Worm (Caenorhabditis elegans) whole organism, young adult: Measurements from ENCODE around the gene cest-35.2.

Experiments
- B0336.3 ChIP-seq: fragments of 200-800 bp; sonication (Bioruptor generic); IDR thresholded peaks from 2 replicates; pipeline ENCODE4 v1.3.6; 2022; ENCODE audit warnings: missing genetic modification characterization, missing compliant biosample characterization
- C17E4.6 ChIP-seq: fragments of 200-800 bp; sonication (Bioruptor generic); IDR thresholded peaks from 2 replicates; pipeline ENCODE4 v1.3.6; 2022; ENCODE audit warnings: missing genetic modification reagents, missing genetic modification characterization, missing compliant biosample characterization
- F33H1.4 ChIP-seq: fragments of 200-800 bp; sonication (Bioruptor generic); IDR thresholded peaks from 2 replicates; pipeline ENCODE4 v1.3.6; 2022; ENCODE audit warnings: missing genetic modification reagents, missing genetic modification characterization, missing compliant biosample characterization
- F49E8.2 ChIP-seq: sonication (generic microtip); optimal IDR thresholded peaks from 3 replicates; lab custom pipeline; 2017; ENCODE audit warnings: missing genetic modification characterization, mild to moderate bottlenecking, missing compliant biosample characterization, antibody characterized with exemption, moderate library complexity; ENCODE audit not compliant: insufficient read depth
- F55B11.4 ChIP-seq: sonication (generic microtip); optimal IDR thresholded peaks from 2 replicates; lab custom pipeline; 2016; ENCODE audit warnings: missing compliant biosample characterization, missing genetic modification characterization, borderline replicate concordance; ENCODE audit not compliant: insufficient read depth
- Y56A3A.18 ChIP-seq: fragments of 200-800 bp; sonication (Bioruptor generic); IDR thresholded peaks from 2 replicates; pipeline ENCODE4 v1.3.6; 2022; ENCODE audit warnings: missing genetic modification reagents, missing genetic modification characterization, missing compliant biosample characterization
- cebp-1 ChIP-seq, 2 experiments: fragments of 200-800 bp in 1 of 2; sonication (Bioruptor generic) in 1 of 2; sonication (generic microtip) in 1 of 2; IDR thresholded peaks in 1 of 2; optimal IDR thresholded peaks in 1 of 2; 2 replicates each; pipeline versions ENCODE4 v1.3.6 to Lab custom; 2017 to 2022; ENCODE audit warnings: missing compliant biosample characterization in 2 of 2, missing genetic modification characterization in 2 of 2, mild to moderate bottlenecking in 1 of 2, missing genetic modification reagents in 1 of 2, moderate library complexity in 1 of 2
- dox-1 ChIP-seq: fragments of 200-800 bp; sonication (Bioruptor generic); IDR thresholded peaks from 2 replicates; pipeline ENCODE4 v1.3.6; 2022; ENCODE audit warnings: missing genetic modification reagents, missing genetic modification characterization, missing compliant biosample characterization
- lag-1 ChIP-seq: fragments of 200-800 bp; sonication (Bioruptor generic); IDR thresholded peaks from 2 replicates; pipeline ENCODE4 v1.3.6; 2022; ENCODE audit warnings: missing genetic modification reagents, missing genetic modification characterization, missing compliant biosample characterization
- tbp1 ChIP-seq: fragments of 200-800 bp; sonication (Bioruptor generic); optimal IDR thresholded peaks from 2 replicates; lab custom pipeline; 2018; ENCODE audit warnings: mild to moderate bottlenecking, missing genetic modification characterization, missing compliant biosample characterization

DNA sequence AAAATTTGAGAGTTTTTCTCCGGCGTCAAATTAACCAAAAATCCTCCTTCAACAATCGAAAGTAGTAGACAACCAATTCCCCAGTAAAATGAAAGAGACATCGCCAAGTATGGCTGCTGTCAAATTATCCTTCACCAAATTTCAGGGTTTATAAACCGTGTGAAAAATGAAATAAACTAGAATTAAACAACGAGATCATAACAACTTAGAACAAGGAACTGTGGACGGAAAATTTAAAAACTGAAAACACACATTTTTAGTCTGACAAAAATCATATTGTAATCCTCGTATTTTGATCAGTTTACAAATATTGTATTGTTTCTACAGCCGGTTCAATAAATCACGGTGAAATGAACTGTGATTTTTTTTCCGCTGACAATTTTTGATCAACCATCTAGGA, 26.0 kb upstream of the cest-35.2 start, which contains the start of gene cest-30:
- TF ChIP-seq Y56A3A.18 (GFP tag; lab: Robert Waterston, UW), result no peak
- TF ChIP-seq F55B11.4 (tag; lab: Kevin White, UChicago), result no peak
- no peak for TF ChIP-seq F33H1.4
- TF ChIP-seq tbp1 (GFP tag; lab: Kevin White, UChicago), result no peak
- no peak for TF ChIP-seq B0336.3 (GFP tag; lab: Robert Waterston, UW)
- no peak for TF ChIP-seq dox-1 (GFP tag; lab: Robert Waterston, UW)
- no peak for TF ChIP-seq F49E8.2 (tag; lab: Kevin White, UChicago)
- no peak for TF ChIP-seq C17E4.6
- no peak for TF ChIP-seq lag-1 (GFP tag; lab: Robert Waterston, UW)
- TF ChIP-seq cebp-1 (GFP tag; IDR thresholded peaks at IDR 0.05; lab: Robert Waterston, UW), result no peak
- TF ChIP-seq cebp-1 (tag; optimal IDR thresholded peaks at IDR 0.05; lab: Kevin White, UChicago), result no peak
